Worm (Caenorhabditis elegans) whole organism, L4/young adult: Measurements from ENCODE around the gene grl-1.

Experiments used
- W03F9.2 ChIP-seq: fragments of 150-350 bp; optimal IDR thresholded peaks from 2 replicates; lab custom pipeline; 2014; ENCODE audit warnings: missing biosample characterization, missing genetic modification characterization
- dao-5 ChIP-seq: sonication (generic microtip); optimal IDR thresholded peaks from 2 replicates; lab custom pipeline; 2016; ENCODE audit warnings: missing genotype, missing genetic modification characterization, moderate library complexity, missing compliant biosample characterization
- him-1 ChIP-seq: sonication (generic microtip); optimal IDR thresholded peaks from 2 replicates; lab custom pipeline; 2016; ENCODE audit warnings: missing genotype, missing genetic modification reagents, missing genetic modification characterization, missing compliant biosample characterization

The grl-1 gene

ce11 chrV:5504295-5504694 lies 29.4 kb downstream of the grl-1 start:
- TF ChIP-seq him-1 (tag; lab: Kevin White, UChicago) = no peak
- TF ChIP-seq dao-5 = no peak
- TF ChIP-seq W03F9.2 (tag; lab: Kevin White, UChicago) = no peak

DNA sequence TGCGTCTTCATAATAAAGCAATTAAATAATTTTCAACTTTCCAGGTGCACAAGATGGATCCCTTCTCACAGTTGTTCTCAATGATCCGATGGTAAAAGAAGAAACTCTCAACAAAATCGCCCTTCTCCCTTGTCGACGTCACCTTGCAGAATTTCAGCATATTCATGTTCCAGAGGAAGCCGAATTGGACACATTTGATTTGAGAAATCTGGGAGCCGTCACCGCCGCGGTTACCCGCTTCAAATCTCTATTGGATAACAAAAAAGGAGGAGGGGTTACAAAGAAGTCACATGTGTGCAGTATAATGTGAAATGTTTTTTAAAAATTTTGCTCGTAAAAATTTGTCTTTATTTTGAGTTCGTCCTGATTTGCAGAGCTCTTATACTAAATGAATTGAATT lies 31.0 kb downstream of the grl-1 start:
- TF ChIP-seq W03F9.2 (tag; lab: Kevin White, UChicago) = no peak

ce11 chrV:5499475-5499874 lies 34.2 kb downstream of the grl-1 start:
- no peak for TF ChIP-seq him-1 (tag; lab: Kevin White, UChicago)
- no peak for TF ChIP-seq dao-5
- no peak for TF ChIP-seq W03F9.2 (tag; lab: Kevin White, UChicago)

ce11 chrV:5493447-5493846 lies 40.2 kb downstream of the grl-1 start, which contains the start of gene T05C3.2:
TSS of gene T05C3.2 (plus strand) at chrV:5493747.
- TF ChIP-seq dao-5 (no peak), him-1 (tag; lab: Kevin White, UChicago) (no peak), W03F9.2 (tag; lab: Kevin White, UChicago) (no peak)

- TF ChIP-seq him-1 (tag; lab: Kevin White, UChicago) = no peak
- no peak for TF ChIP-seq dao-5
- TF ChIP-seq W03F9.2 (tag; lab: Kevin White, UChicago) = no peak
Observed at ce11 chrV:5490205-5490604, 43.5 kb downstream of the grl-1 start, which contains the start of gene T05C3.6. TSS of gene T05C3.6 (plus strand) at chrV:5490445.

ce11 chrV:5488766-5489165 lies 44.9 kb downstream of the grl-1 start, which contains the start of gene grl-18:
TSS of gene grl-18 (minus strand) at chrV:5488866.
- TF ChIP-seq him-1 (tag; lab: Kevin White, UChicago) = no peak
- no peak for TF ChIP-seq W03F9.2 (tag; lab: Kevin White, UChicago)
- no peak for TF ChIP-seq dao-5

ce11 chrV:5487180-5487579 lies 46.5 kb downstream of the grl-1 start:
- TF ChIP-seq dao-5 = no peak

- TF ChIP-seq W03F9.2 (tag; lab: Kevin White, UChicago) (no peak), dao-5 (no peak), him-1 (tag; lab: Kevin White, UChicago) (no peak)
Observed at ce11 chrV:5484866-5485265, 48.8 kb downstream of the grl-1 start, which contains the start of gene srg-65. TSS of gene srg-65 (minus strand) at chrV:5484966.

ce11 chrV:5482315-5482714 lies 51.3 kb downstream of the grl-1 start, which contains the start of gene srg-66:
TSS of gene srg-66 (minus strand) at chrV:5482415.
- TF ChIP-seq dao-5 = no peak
- no peak for TF ChIP-seq him-1 (tag; lab: Kevin White, UChicago)
- TF ChIP-seq W03F9.2 (tag; lab: Kevin White, UChicago) = no peak
